Worm (Caenorhabditis elegans) whole organism, L4 larva: ENCODE data around the gene K12H6.6.
A peak's percentile ranks its signal among the peaks of the same experiment; 100 is the strongest.

Experiments
- D1046.2 ChIP-seq: fragments of 200-800 bp; sonication (Bioruptor generic); IDR thresholded peaks from 2 replicates; pipeline ENCODE4 v1.3.6; 2022; ENCODE audit warnings: missing genetic modification characterization, missing compliant biosample characterization
- F37D6.2 ChIP-seq: sonication (generic microtip); optimal IDR thresholded peaks from 2 replicates; lab custom pipeline; 2016; ENCODE audit warnings: mild to moderate bottlenecking, missing genetic modification characterization, missing compliant biosample characterization
- F44E2.7 ChIP-seq: fragments of 200-800 bp; sonication (Bioruptor generic); IDR thresholded peaks from 2 replicates; pipeline ENCODE4 v2.1.2; 2022; ENCODE audit warnings: missing genetic modification characterization, missing compliant biosample characterization
- R02D3.7 ChIP-seq: fragments of 150-350 bp; sonication (generic microtip); optimal IDR thresholded peaks from 3 replicates; lab custom pipeline; 2014; ENCODE audit warnings: missing biosample characterization, missing genetic modification characterization
- Y48G9A.11 ChIP-seq: fragments of 200-800 bp; sonication (Bioruptor generic); IDR thresholded peaks from 2 replicates; pipeline ENCODE4 v1.3.6; 2022; ENCODE audit warnings: missing genetic modification reagents, missing genetic modification characterization, missing compliant biosample characterization
- Y75B8A.6 ChIP-seq: fragments of 200-800 bp; sonication (Bioruptor generic); IDR thresholded peaks from 2 replicates; pipeline ENCODE4 v1.3.6; 2022; ENCODE audit warnings: missing genetic modification reagents, missing genetic modification characterization, missing compliant biosample characterization
- ZK337.2 ChIP-seq: fragments of 200-800 bp; sonication (Bioruptor generic); IDR thresholded peaks from 2 replicates; pipeline ENCODE4 v1.3.6; 2022; ENCODE audit warnings: missing genetic modification reagents, missing genetic modification characterization, missing compliant biosample characterization
- aly-2 ChIP-seq: sonication (generic microtip); optimal IDR thresholded peaks from 2 replicates; lab custom pipeline; 2018; ENCODE audit warnings: missing biosample characterization, missing genetic modification characterization
- ama-1 ChIP-seq: fragments of 150-350 bp; optimal IDR thresholded peaks from 2 replicates; lab custom pipeline; 2014; ENCODE audit warnings: inconsistent platforms, mixed read lengths
- arid-1 ChIP-seq: fragments of 200-800 bp; sonication (Bioruptor generic); conservative IDR thresholded peaks from 2 replicates; pipeline ENCODE4 v1.3.6; 2022; ENCODE audit warnings: missing genetic modification reagents, missing genetic modification characterization, missing compliant biosample characterization
- ceh-20 ChIP-seq: fragments of 200-800 bp; sonication (Bioruptor generic); IDR thresholded peaks from 2 replicates; pipeline ENCODE4 v1.3.6; 2022; ENCODE audit warnings: missing genetic modification reagents, missing genetic modification characterization, missing compliant biosample characterization
- ceh-28 ChIP-seq: fragments of 150-350 bp; optimal IDR thresholded peaks from 2 replicates; lab custom pipeline; 2014; ENCODE audit warnings: missing biosample characterization, missing genetic modification reagents, missing genetic modification characterization
- ceh-32 ChIP-seq: sonication (generic microtip); optimal IDR thresholded peaks from 2 replicates; lab custom pipeline; 2016; ENCODE audit warnings: mild to moderate bottlenecking, missing genetic modification characterization, missing compliant biosample characterization; ENCODE audit not compliant: poor library complexity
- ces-1 ChIP-seq: fragments of 150-350 bp; sonication (generic microtip); optimal IDR thresholded peaks from 4 replicates; lab custom pipeline; 2014; ENCODE audit warnings: missing biosample characterization, missing genetic modification reagents, missing genetic modification characterization
- daf-12 ChIP-seq: fragments of 150-350 bp; optimal IDR thresholded peaks from 2 replicates; lab custom pipeline; 2014; ENCODE audit warnings: missing biosample characterization, missing genetic modification reagents, missing genetic modification characterization
- daf-16 ChIP-seq, 3 experiments: sonication (generic microtip); optimal IDR thresholded peaks; 2 replicates each; lab custom pipeline; 2016 to 2017; ENCODE audit warnings: missing genetic modification characterization in 3 of 3, missing genetic modification reagents in 3 of 3, mild to moderate bottlenecking in 2 of 3, missing compliant biosample characterization in 2 of 3, missing biosample characterization in 1 of 3, moderate library complexity in 1 of 3
- daf-19 ChIP-seq: fragments of 200-800 bp; sonication (Bioruptor generic); conservative IDR thresholded peaks from 2 replicates; pipeline ENCODE4 v1.3.6; 2022; ENCODE audit warnings: missing genetic modification characterization, missing compliant biosample characterization
- dpl-1 ChIP-seq: fragments of 150-350 bp; optimal IDR thresholded peaks from 2 replicates; lab custom pipeline; 2014; ENCODE audit warnings: missing biosample characterization, missing genetic modification reagents, missing genetic modification characterization
- dve-1 ChIP-seq: sonication (generic microtip); optimal IDR thresholded peaks from 2 replicates; lab custom pipeline; 2017; ENCODE audit warnings: antibody characterized with exemption, mild to moderate bottlenecking, missing genetic modification characterization, missing compliant biosample characterization; ENCODE audit not compliant: insufficient read depth
- egl-43 ChIP-seq: fragments of 200-800 bp; sonication (Bioruptor generic); IDR thresholded peaks from 2 replicates; pipeline ENCODE4 v1.3.6; 2022; ENCODE audit warnings: missing genetic modification reagents, missing genetic modification characterization, missing compliant biosample characterization
- fkh-10 ChIP-seq: fragments of 150-350 bp; optimal IDR thresholded peaks from 2 replicates; lab custom pipeline; 2014; ENCODE audit warnings: missing biosample characterization, missing genetic modification reagents, missing genetic modification characterization
- fos-1 ChIP-seq: fragments of 150-350 bp; optimal IDR thresholded peaks from 2 replicates; lab custom pipeline; 2014; ENCODE audit warnings: missing biosample characterization, missing genetic modification characterization
- hmg-1.1 ChIP-seq: fragments of 200-800 bp; sonication (Bioruptor generic); IDR thresholded peaks from 2 replicates; pipeline ENCODE4 v1.3.6; 2022; ENCODE audit warnings: missing genetic modification reagents, missing genetic modification characterization, missing compliant biosample characterization
- jun-1 ChIP-seq: fragments of 150-350 bp; optimal IDR thresholded peaks from 2 replicates; lab custom pipeline; 2014; ENCODE audit warnings: missing biosample characterization, missing genetic modification reagents, missing genetic modification characterization
- lin-1 ChIP-seq: fragments of 200-800 bp; sonication (Bioruptor generic); IDR thresholded peaks from 2 replicates; pipeline ENCODE4 v1.3.6; 2022; ENCODE audit warnings: missing genetic modification reagents, missing genetic modification characterization, missing compliant biosample characterization
- lin-13 ChIP-seq: fragments of 150-350 bp; optimal IDR thresholded peaks from 2 replicates; lab custom pipeline; 2014; ENCODE audit warnings: missing biosample characterization, missing genetic modification reagents, missing genetic modification characterization
- lin-29 ChIP-seq: fragments of 200-800 bp; sonication (Bioruptor generic); IDR thresholded peaks from 2 replicates; pipeline ENCODE4 v1.3.6; 2022; ENCODE audit warnings: missing genetic modification reagents, missing genetic modification characterization, missing compliant biosample characterization
- lin-38 ChIP-seq: fragments of 200-800 bp; sonication (Bioruptor generic); IDR thresholded peaks from 2 replicates; pipeline ENCODE4 v1.3.6; 2022; ENCODE audit warnings: missing genetic modification reagents, missing genetic modification characterization, missing compliant biosample characterization
- lsy-2 ChIP-seq, 2 experiments: fragments of 150-350 bp in 1 of 2; sonication (generic microtip) in 1 of 2; optimal IDR thresholded peaks; 2 replicates each; lab custom pipeline; 2014 to 2017; ENCODE audit warnings: missing biosample characterization in 2 of 2, missing genetic modification characterization in 2 of 2
- madf-5 ChIP-seq, 2 experiments: fragments of 200-800 bp; sonication (Bioruptor generic); IDR thresholded peaks; 2 replicates each; pipeline ENCODE4 v1.3.6; 2022; ENCODE audit warnings: missing compliant biosample characterization in 2 of 2, missing genetic modification characterization in 2 of 2
- mdl-1 ChIP-seq, 2 experiments: fragments of 150-350 bp in 1 of 2; sonication (generic microtip) in 1 of 2; optimal IDR thresholded peaks; 2 replicates each; lab custom pipeline; 2014 to 2017; ENCODE audit warnings: missing biosample characterization in 2 of 2, missing genetic modification characterization in 2 of 2
- mxl-2 ChIP-seq: fragments of 200-800 bp; sonication (Bioruptor generic); conservative IDR thresholded peaks from 2 replicates; pipeline ENCODE4 v1.3.6; 2022; ENCODE audit warnings: missing genetic modification reagents, missing genetic modification characterization, missing compliant biosample characterization
- nhr-25 ChIP-seq: sonication (generic microtip); optimal IDR thresholded peaks from 2 replicates; lab custom pipeline; 2017; ENCODE audit warnings: missing genetic modification characterization, mild to moderate bottlenecking, missing compliant biosample characterization, antibody characterized with exemption, moderate library complexity, borderline replicate concordance; ENCODE audit not compliant: insufficient read depth
- nhr-42 ChIP-seq: fragments of 200-800 bp; sonication (Bioruptor generic); IDR thresholded peaks from 2 replicates; pipeline ENCODE4 v1.3.6; 2022; ENCODE audit warnings: missing genetic modification characterization, missing compliant biosample characterization
- pha-4 ChIP-seq, 2 experiments: fragments of 150-350 bp in 1 of 2; fragments of 200-800 bp in 1 of 2; sonication (Bioruptor generic) in 1 of 2; IDR thresholded peaks in 1 of 2; optimal IDR thresholded peaks in 1 of 2; 2 replicates each; pipeline versions ENCODE4 v1.3.6 to Lab custom; 2014 to 2022; ENCODE audit warnings: missing genetic modification characterization in 2 of 2, missing genetic modification reagents in 2 of 2, missing biosample characterization in 1 of 2, missing compliant biosample characterization in 1 of 2
- php-3 ChIP-seq: fragments of 200-800 bp; sonication (Bioruptor generic); IDR thresholded peaks from 2 replicates; pipeline ENCODE4 v1.3.6; 2022; ENCODE audit warnings: missing genetic modification reagents, missing genetic modification characterization, missing compliant biosample characterization
- skn-1 ChIP-seq: fragments of 150-350 bp; optimal IDR thresholded peaks from 2 replicates; lab custom pipeline; 2014; ENCODE audit warnings: missing biosample characterization, missing genetic modification characterization
- snpc-1.2 ChIP-seq: fragments of 200-800 bp; sonication (Bioruptor generic); IDR thresholded peaks from 2 replicates; pipeline ENCODE4 v1.3.6; 2022; ENCODE audit warnings: missing genetic modification reagents, missing genetic modification characterization, missing compliant biosample characterization
- spr-3 ChIP-seq: fragments of 200-800 bp; sonication (Bioruptor generic); optimal IDR thresholded peaks from 2 replicates; lab custom pipeline; 2018; ENCODE audit warnings: mild to moderate bottlenecking, missing genetic modification characterization, missing compliant biosample characterization
- unc-130 ChIP-seq: sonication (generic microtip); optimal IDR thresholded peaks from 2 replicates; lab custom pipeline; 2016; ENCODE audit warnings: missing genetic modification reagents, missing genetic modification characterization, missing compliant biosample characterization
- vab-7 ChIP-seq: fragments of 200-800 bp; sonication (Bioruptor generic); IDR thresholded peaks from 2 replicates; pipeline ENCODE4 v1.3.6; 2022; ENCODE audit warnings: missing genetic modification reagents, missing genetic modification characterization, missing compliant biosample characterization
- zag-1 ChIP-seq: fragments of 150-350 bp; optimal IDR thresholded peaks from 2 replicates; lab custom pipeline; 2014; ENCODE audit warnings: missing biosample characterization, missing genetic modification characterization
- zfp-2 ChIP-seq: sonication (generic microtip); optimal IDR thresholded peaks from 2 replicates; lab custom pipeline; 2016; ENCODE audit warnings: mild to moderate bottlenecking, missing genetic modification characterization, missing compliant biosample characterization
- zfp-3 ChIP-seq: fragments of 200-800 bp; sonication (Bioruptor generic); conservative IDR thresholded peaks from 2 replicates; pipeline ENCODE4 v1.3.6; 2022; ENCODE audit warnings: missing genetic modification reagents, missing genetic modification characterization, missing compliant biosample characterization
- zip-11 ChIP-seq: fragments of 200-800 bp; sonication (Bioruptor generic); IDR thresholded peaks from 2 replicates; pipeline ENCODE4 v1.3.6; 2022; ENCODE audit warnings: missing genetic modification characterization, missing compliant biosample characterization
- zip-2 ChIP-seq: fragments of 150-350 bp; optimal IDR thresholded peaks from 2 replicates; lab custom pipeline; 2014; ENCODE audit warnings: missing biosample characterization, missing genetic modification characterization
- ztf-7 ChIP-seq: fragments of 150-350 bp; optimal IDR thresholded peaks from 2 replicates; lab custom pipeline; 2014; ENCODE audit warnings: missing biosample characterization, missing genetic modification characterization

K12H6.6 gene

DNA sequence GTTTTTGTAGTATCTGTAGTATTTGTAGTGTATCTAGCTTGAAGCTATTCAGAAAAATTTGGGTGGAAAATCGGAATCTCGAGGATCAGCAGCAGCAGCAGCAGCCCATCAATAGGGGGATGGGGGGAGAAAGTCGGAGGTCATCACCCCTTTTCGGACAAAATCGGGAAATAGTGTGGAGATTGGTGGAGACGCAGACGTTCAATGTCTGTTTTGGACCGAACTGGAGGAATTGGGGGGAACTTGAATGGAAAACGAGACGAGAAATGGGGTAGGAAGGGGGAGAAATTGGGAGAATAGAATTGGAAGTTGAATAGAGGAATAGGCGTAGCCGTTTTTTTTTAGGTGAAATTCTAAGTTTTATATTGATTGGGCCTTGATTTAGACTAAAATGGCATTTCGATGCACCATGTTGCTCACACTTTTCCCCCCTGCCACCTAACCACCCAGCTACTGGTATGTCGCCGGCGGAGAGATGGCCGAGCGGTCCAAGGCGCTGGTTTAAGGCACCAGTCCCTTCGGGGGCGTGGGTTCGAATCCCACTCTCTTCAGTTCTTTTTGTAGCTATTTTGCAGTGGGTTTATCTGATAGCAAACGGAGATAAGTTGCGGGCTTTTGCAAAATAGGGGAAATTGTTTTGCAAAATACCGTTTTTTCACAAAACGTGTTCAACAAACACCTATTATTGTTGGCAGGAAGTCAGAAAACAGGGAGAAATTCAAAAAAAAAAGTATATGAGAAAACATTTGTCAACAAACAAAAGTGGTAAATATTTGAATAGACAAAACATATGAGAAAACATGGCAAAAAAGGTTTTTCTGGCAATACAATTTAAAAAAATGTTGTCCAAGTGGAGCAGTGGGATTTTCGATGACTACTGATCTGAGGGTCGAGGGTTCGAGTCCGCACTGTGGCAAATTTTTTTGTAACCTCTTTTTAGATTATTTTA is 29.1 kb upstream of the K12H6.6 start (continued):
- TF ChIP-seq fkh-10 (GFP tag; lab: Kevin White, UChicago) (no peak), nhr-25 (tag; lab: Kevin White, UChicago) (no peak), egl-43 (GFP tag; lab: Robert Waterston, UW) (peak; percentile 90), fos-1 (no peak), D1046.2 (0 out of 2 replicates have a peak, but pooled peaks have one; percentile 46), Y75B8A.6 (GFP tag; lab: Robert Waterston, UW) (no peak), ztf-7 (tag; lab: Kevin White, UChicago) (no peak), lin-1 (GFP tag; lab: Robert Waterston, UW) (0 out of 2 replicates have a peak, but pooled peaks have one; percentile 37), daf-19 (GFP tag; lab: Robert Waterston, UW) (no peak), ceh-20 (no peak), zag-1 (tag; lab: Kevin White, UChicago) (no peak), vab-7 (GFP tag; lab: Robert Waterston, UW) (peak; percentile 65), zip-2 (no peak), aly-2 (tag; lab: Kevin White, UChicago) (no peak), ZK337.2 (GFP tag; lab: Robert Waterston, UW) (no peak), snpc-1.2 (GFP tag; lab: Robert Waterston, UW) (no peak), jun-1 (tag; lab: Kevin White, UChicago) (no peak), ces-1 (GFP tag; lab: Kevin White, UChicago) (no peak), lsy-2 (tag; optimal IDR thresholded peaks at IDR 0.05; lab: Kevin White, UChicago) (no peak), dve-1 (tag; lab: Kevin White, UChicago) (no peak), daf-16 (GFP tag; optimal IDR thresholded peaks at IDR 0.05; lab: Kevin White, UChicago) (peak in 1 of 2 experiments; percentile 26), daf-16 (tag; optimal IDR thresholded peaks at IDR 0.05; lab: Kevin White, UChicago) (peak; percentile 2), dpl-1 (GFP tag; lab: Kevin White, UChicago) (no peak), mdl-1 (tag; optimal IDR thresholded peaks at IDR 0.05; lab: Kevin White, UChicago) (no peak), daf-12 (tag; lab: Kevin White, UChicago) (no peak), unc-130 (GFP tag; lab: Kevin White, UChicago) (no peak), Y48G9A.11 (GFP tag; lab: Robert Waterston, UW) (no peak), lin-29 (no peak), php-3 (0 out of 2 replicates have a peak, but pooled peaks have one; percentile 30), nhr-42 (GFP tag; lab: Robert Waterston, UW) (no peak), ama-1 (no peak), arid-1 (peak; percentile 67), spr-3 (GFP tag; lab: Kevin White, UChicago) (no peak), ceh-32 (tag; lab: Kevin White, UChicago) (no peak), hmg-1.1 (GFP tag; lab: Robert Waterston, UW) (no peak), ceh-28 (no peak), mxl-2 (GFP tag; lab: Robert Waterston, UW) (no peak), F44E2.7 (no peak), R02D3.7 (no peak), zip-11 (no peak), zfp-2 (tag; lab: Kevin White, UChicago) (no peak), zfp-3 (no peak), F37D6.2 (no peak), pha-4 (GFP tag; IDR thresholded peaks at IDR 0.05; lab: Robert Waterston, UW) (peak; percentile 65; the same call in 1 of the 2 replicates), pha-4 (tag; optimal IDR thresholded peaks at IDR 0.05; lab: Kevin White, UChicago) (no peak), lin-38 (GFP tag; lab: Robert Waterston, UW) (peak; percentile 66), madf-5 (GFP tag; IDR thresholded peaks at IDR 0.05; lab: Robert Waterston, UW) (0 out of 4 replicates have a peak, but pooled peaks have one; percentile 37 to 53), skn-1 (tag; lab: Kevin White, UChicago) (no peak), lin-13 (no peak)
